Fruit fly (Drosophila melanogaster) whole organism, embryonic: ENCODE results near the gene CG32073.

Source experiments
- ATbp ChIP-seq: fragments of 200-800 bp; sonication (Bioruptor generic); optimal IDR thresholded peaks from 2 replicates; lab custom pipeline; 2017; ENCODE audit warnings: missing biosample characterization, mild to moderate bottlenecking, missing genetic modification characterization, missing genetic modification reagents
- Atf3 ChIP-seq: fragments of 200-800 bp; sonication (Bioruptor generic); optimal IDR thresholded peaks from 3 replicates; lab custom pipeline; 2016; ENCODE audit warnings: missing biosample characterization, missing genetic modification characterization
- B-H1 ChIP-seq: fragments of 200-800 bp; sonication (Bioruptor generic); IDR thresholded peaks from 3 replicates; pipeline ENCODE4 v1.3.6; 2022; ENCODE audit warnings: missing biosample characterization, missing genetic modification characterization
- C15 ChIP-seq: fragments of 200-800 bp; sonication (Bioruptor generic); IDR thresholded peaks from 3 replicates; pipeline ENCODE4 v1.3.6; 2022; ENCODE audit warnings: missing biosample characterization, missing genetic modification characterization
- CG10147 ChIP-seq: fragments of 200-800 bp; sonication (Bioruptor generic); optimal IDR thresholded peaks from 2 replicates; lab custom pipeline; 2019; ENCODE audit warnings: missing biosample characterization, mild to moderate bottlenecking, missing genetic modification characterization, moderate library complexity
- CG10209 ChIP-seq: fragments of 200-800 bp; sonication (Bioruptor generic); optimal IDR thresholded peaks from 3 replicates; lab custom pipeline; 2017; ENCODE audit warnings: missing biosample characterization, mild to moderate bottlenecking, missing genetic modification characterization, missing genetic modification reagents
- CG10267 ChIP-seq: fragments of 200-800 bp; sonication (Bioruptor generic); optimal IDR thresholded peaks from 2 replicates; lab custom pipeline; 2018; ENCODE audit warnings: missing biosample characterization, mild to moderate bottlenecking, missing genetic modification characterization, moderate library complexity
- CG10959 ChIP-seq: fragments of 200-800 bp; sonication (Bioruptor generic); IDR thresholded peaks from 2 replicates; pipeline ENCODE4 v1.3.6; 2022; ENCODE audit warnings: missing biosample characterization, missing genetic modification characterization
- CG11456 ChIP-seq: fragments of 200-800 bp; sonication (Bioruptor generic); IDR thresholded peaks from 3 replicates; pipeline ENCODE4 v1.3.6; 2022; ENCODE audit warnings: missing biosample characterization, missing genetic modification characterization
- CG12236 ChIP-seq: fragments of 200-800 bp; sonication (Bioruptor generic); optimal IDR thresholded peaks from 2 replicates; lab custom pipeline; 2016; ENCODE audit warnings: missing biosample characterization, missing genetic modification characterization
- CG14014 ChIP-seq: fragments of 200-800 bp; sonication (Bioruptor generic); IDR thresholded peaks from 2 replicates; pipeline ENCODE4 v1.3.6; 2022; ENCODE audit warnings: missing biosample characterization, missing genetic modification characterization
- CG1603 ChIP-seq: fragments of 200-800 bp; sonication (Bioruptor generic); optimal IDR thresholded peaks from 2 replicates; lab custom pipeline; 2019; ENCODE audit warnings: missing biosample characterization, mild to moderate bottlenecking, missing genetic modification characterization, moderate library complexity
- CG16813 ChIP-seq: fragments of 200-800 bp; sonication (Bioruptor generic); IDR thresholded peaks from 3 replicates; pipeline ENCODE4 v1.3.6; 2022; ENCODE audit warnings: missing biosample characterization, missing genetic modification characterization; ENCODE audit not compliant: partially characterized antibody
- CG16815 ChIP-seq: fragments of 200-800 bp; sonication (Bioruptor generic); optimal IDR thresholded peaks from 3 replicates; lab custom pipeline; 2017; ENCODE audit warnings: missing biosample characterization, mild to moderate bottlenecking, missing genetic modification characterization
- CG2875 ChIP-seq: fragments of 200-800 bp; sonication (Bioruptor generic); optimal IDR thresholded peaks from 2 replicates; lab custom pipeline; 2017; ENCODE audit warnings: missing biosample characterization, mild to moderate bottlenecking, missing genetic modification characterization, missing genetic modification reagents
- CG33557 ChIP-seq: fragments of 200-800 bp; sonication (Bioruptor generic); optimal IDR thresholded peaks from 2 replicates; lab custom pipeline; 2019; ENCODE audit warnings: missing biosample characterization, mild to moderate bottlenecking, missing genetic modification characterization, moderate library complexity
- CG34376 ChIP-seq: fragments of 200-800 bp; sonication (Bioruptor generic); optimal IDR thresholded peaks from 2 replicates; lab custom pipeline; 2018; ENCODE audit warnings: missing biosample characterization, mild to moderate bottlenecking, missing genetic modification characterization
- CG4707 ChIP-seq: fragments of 200-800 bp; sonication (Bioruptor generic); optimal IDR thresholded peaks from 2 replicates; lab custom pipeline; 2018; ENCODE audit warnings: missing biosample characterization, mild to moderate bottlenecking, missing genetic modification characterization, moderate library complexity
- CG6689 ChIP-seq: fragments of 200-800 bp; sonication (Bioruptor generic); IDR thresholded peaks from 2 replicates; pipeline ENCODE4 v1.3.6; 2022; ENCODE audit warnings: missing biosample characterization, missing genetic modification characterization
- CG7963 ChIP-seq: fragments of 200-800 bp; sonication (Bioruptor generic); IDR thresholded peaks from 3 replicates; pipeline ENCODE4 v1.3.6; 2022; ENCODE audit warnings: missing biosample characterization, missing genetic modification characterization; ENCODE audit not compliant: partially characterized antibody
- CG9609 ChIP-seq: fragments of 200-800 bp; sonication (Bioruptor generic); optimal IDR thresholded peaks from 3 replicates; lab custom pipeline; 2016; ENCODE audit warnings: missing biosample characterization, missing genetic modification characterization
- Dad ChIP-seq: fragments of 200-800 bp; sonication (Bioruptor generic); optimal IDR thresholded peaks from 3 replicates; lab custom pipeline; 2016; ENCODE audit warnings: missing biosample characterization, missing genetic modification characterization
- Dll ChIP-seq: fragments of 200-800 bp; sonication (Bioruptor generic); IDR thresholded peaks from 4 replicates; pipeline ENCODE4 v1.3.6; 2022; ENCODE audit warnings: missing biosample characterization, missing genetic modification characterization; ENCODE audit not compliant: partially characterized antibody
- Dp ChIP-seq: fragments of 200-800 bp; sonication (Bioruptor generic); optimal IDR thresholded peaks from 2 replicates; lab custom pipeline; 2018; ENCODE audit warnings: missing biosample characterization, mild to moderate bottlenecking, missing genetic modification characterization, moderate library complexity
- E2f1 ChIP-seq: fragments of 200-800 bp; sonication (Bioruptor generic); IDR thresholded peaks from 2 replicates; pipeline ENCODE4 v1.3.6; 2022; ENCODE audit warnings: missing biosample characterization, missing genetic modification characterization
- E2f2 ChIP-seq: fragments of 200-800 bp; sonication (Bioruptor generic); IDR thresholded peaks from 2 replicates; pipeline ENCODE4 v1.3.6; 2022; ENCODE audit warnings: missing biosample characterization, missing genetic modification characterization
- Ets97D ChIP-seq: fragments of 200-800 bp; sonication (Bioruptor generic); optimal IDR thresholded peaks from 3 replicates; lab custom pipeline; 2016; ENCODE audit warnings: missing biosample characterization, missing genetic modification characterization
- Gug ChIP-seq: fragments of 200-800 bp; sonication (Bioruptor generic); IDR thresholded peaks from 4 replicates; pipeline ENCODE4 v1.3.6; 2022; ENCODE audit warnings: missing biosample characterization, missing genetic modification characterization
- Lpt ChIP-seq: fragments of >200 bp; optimal IDR thresholded peaks from 2 replicates; lab custom pipeline; 2018; ENCODE audit warnings: missing biosample characterization, missing genetic modification characterization
- MTF-1 ChIP-seq: fragments of 200-800 bp; sonication (Bioruptor generic); optimal IDR thresholded peaks from 2 replicates; lab custom pipeline; 2018; ENCODE audit warnings: missing biosample characterization, mild to moderate bottlenecking, missing genetic modification characterization, borderline replicate concordance
- Med ChIP-seq: fragments of 200-800 bp; sonication (Bioruptor generic); peaks from one replicate; lab custom pipeline; 2016; ENCODE audit warnings: missing biosample characterization, missing genetic modification characterization, mild to moderate bottlenecking, inconsistent platforms, moderate library complexity
- Pdp1 ChIP-seq, 2 experiments: fragments of 200-800 bp; sonication (Bioruptor generic); optimal IDR thresholded peaks; 3 replicates each; lab custom pipeline; 2016; ENCODE audit warnings: missing biosample characterization in 2 of 2, missing genetic modification characterization in 2 of 2, mild to moderate bottlenecking in 1 of 2, moderate library complexity in 1 of 2
- Stat92E ChIP-seq, 3 experiments: fragments of >200 bp in 2 of 3; fragments of 200-800 bp in 1 of 3; sonication (Bioruptor generic) in 1 of 3; optimal IDR thresholded peaks; 2 replicates each; lab custom pipeline; 2017 to 2019; ENCODE audit warnings: missing biosample characterization in 3 of 3, missing genetic modification characterization in 3 of 3, mild to moderate bottlenecking in 1 of 3, moderate library complexity in 1 of 3
- Vsx1 ChIP-seq: fragments of 200-800 bp; sonication (Bioruptor generic); optimal IDR thresholded peaks from 2 replicates; lab custom pipeline; 2017; ENCODE audit warnings: missing biosample characterization, mild to moderate bottlenecking, missing genetic modification characterization, missing genetic modification reagents
- Xrp1 ChIP-seq: fragments of 200-800 bp; sonication (Bioruptor generic); IDR thresholded peaks from 2 replicates; pipeline ENCODE4 v1.3.6; 2022; ENCODE audit warnings: missing biosample characterization, missing genetic modification characterization
- chm ChIP-seq: fragments of 200-800 bp; sonication (Bioruptor generic); IDR thresholded peaks from 2 replicates; pipeline ENCODE4 v1.3.6; 2022; ENCODE audit warnings: missing biosample characterization, missing genetic modification characterization
- cwo ChIP-seq: fragments of 200-800 bp; sonication (Bioruptor generic); optimal IDR thresholded peaks from 3 replicates; lab custom pipeline; 2017; ENCODE audit warnings: missing biosample characterization, missing genetic modification characterization, mild to moderate bottlenecking, moderate library complexity, missing genetic modification reagents
- dimm ChIP-seq: fragments of 200-800 bp; sonication (Bioruptor generic); IDR thresholded peaks from 2 replicates; pipeline ENCODE4 v1.3.6; 2022; ENCODE audit warnings: missing biosample characterization, missing genetic modification characterization
- disco-r ChIP-seq: fragments of 200-800 bp; sonication (Bioruptor generic); optimal IDR thresholded peaks from 2 replicates; lab custom pipeline; 2016; ENCODE audit warnings: missing biosample characterization, missing genetic modification characterization
- kni ChIP-seq: fragments of 200-800 bp; sonication (Bioruptor generic); optimal IDR thresholded peaks from 3 replicates; lab custom pipeline; 2017; ENCODE audit warnings: mild to moderate bottlenecking, missing biosample characterization, missing genetic modification reagents, missing genetic modification characterization
- pros ChIP-seq: fragments of 200-800 bp; sonication (Bioruptor generic); optimal IDR thresholded peaks from 3 replicates; lab custom pipeline; 2019; ENCODE audit warnings: missing biosample characterization, mild to moderate bottlenecking, missing genetic modification characterization, moderate library complexity
- row ChIP-seq: fragments of 200-800 bp; sonication (Bioruptor generic); IDR thresholded peaks from 3 replicates; pipeline ENCODE4 v1.3.6; 2022; ENCODE audit warnings: missing biosample characterization, missing genetic modification characterization
- sens ChIP-seq: fragments of 200-800 bp; sonication (Bioruptor generic); peaks from one replicate; lab custom pipeline; 2016; ENCODE audit warnings: missing biosample characterization, missing genetic modification characterization
- stwl ChIP-seq: fragments of 200-800 bp; sonication (Bioruptor generic); optimal IDR thresholded peaks from 3 replicates; lab custom pipeline; 2018; ENCODE audit warnings: missing biosample characterization, mild to moderate bottlenecking, missing genetic modification characterization, moderate library complexity
- tll ChIP-seq, 2 experiments: fragments of 200-800 bp in 1 of 2; fragments of >200 bp in 1 of 2; sonication (Bioruptor generic) in 1 of 2; optimal IDR thresholded peaks; 2 replicates each; lab custom pipeline; 2017 to 2019; ENCODE audit warnings: missing biosample characterization in 2 of 2, missing genetic modification characterization in 2 of 2, mild to moderate bottlenecking in 1 of 2, moderate library complexity in 1 of 2
- vvl ChIP-seq: fragments of 200-800 bp; sonication (Bioruptor generic); IDR thresholded peaks from 2 replicates; pipeline ENCODE4 v1.3.6; 2022; ENCODE audit warnings: missing biosample characterization, missing genetic modification characterization
- zfh2 ChIP-seq: fragments of 200-800 bp; sonication (Bioruptor generic); optimal IDR thresholded peaks from 2 replicates; lab custom pipeline; 2016; ENCODE audit warnings: missing biosample characterization, missing genetic modification characterization

The CG32073 gene

dm6 chr3L:11155380-11155779 is 48.0 kb upstream of the CG32073 start (continued):
- TF ChIP-seq Lpt (GFP tag; lab: Kevin White, UChicago), result no peak
- TF ChIP-seq MTF-1, result no peak
- TF ChIP-seq CG10209 (GFP tag; lab: Kevin White, UChicago), result no peak
- TF ChIP-seq CG6689 (GFP tag; lab: Robert Waterston, UW), result peak; percentile 35; the same call in 1 of the 2 replicates
- peak; percentile 36; the same call in 2 of the 3 replicates for TF ChIP-seq row (GFP tag; lab: Robert Waterston, UW)
- TF ChIP-seq stwl (tag; lab: Kevin White, UChicago), result no peak
- TF ChIP-seq CG14014 (GFP tag; lab: Robert Waterston, UW), result peak; percentile 14; the same call in 1 of the 2 replicates
- TF ChIP-seq E2f2 (GFP tag; lab: Robert Waterston, UW), result peak; percentile 21; the same call in 1 of the 2 replicates
- TF ChIP-seq chm (GFP tag; lab: Robert Waterston, UW), result no peak
- TF ChIP-seq Dll (GFP tag; lab: Robert Waterston, UW), result no peak

dm6 chr3L:11150735-11151287 is 43.4 kb upstream of the CG32073 start, which contains the start of gene CG6216:
CG6216 (minus strand) TSS chr3L:11150785.
- TF ChIP-seq Dp (GFP tag; lab: Kevin White, UChicago) (no peak), ATbp (GFP tag; lab: Kevin White, UChicago) (no peak), sens (GFP tag; lab: Kevin White, UChicago) (peak; percentile 62), CG16815 (GFP tag; lab: Kevin White, UChicago) (no peak), tll (GFP tag; optimal IDR thresholded peaks at IDR 0.05; lab: Kevin White, UChicago) (no peak), MTF-1 (no peak), Vsx1 (GFP tag; lab: Kevin White, UChicago) (no peak), vvl (GFP tag; lab: Robert Waterston, UW) (peak; percentile 8; the same call in 1 of the 2 replicates), Dad (GFP tag; lab: Kevin White, UChicago) (no peak), CG4707 (peak; percentile 12), zfh2 (no peak), Stat92E (GFP tag; optimal IDR thresholded peaks at IDR 0.05; lab: Kevin White, UChicago) (peak in 1 of 3 experiments; percentile 3), CG12236 (GFP tag; lab: Kevin White, UChicago) (no peak), disco-r (GFP tag; lab: Kevin White, UChicago) (no peak), Med (GFP tag; lab: Kevin White, UChicago) (peak; percentile 45), CG2875 (GFP tag; lab: Kevin White, UChicago) (peak; percentile 38), dimm (GFP tag; lab: Robert Waterston, UW) (no peak), CG11456 (GFP tag; lab: Robert Waterston, UW) (no peak), CG9609 (GFP tag; lab: Kevin White, UChicago) (no peak), chm (GFP tag; lab: Robert Waterston, UW) (no peak), kni (GFP tag; lab: Kevin White, UChicago) (peak; percentile 73), C15 (no peak), E2f1 (GFP tag; lab: Robert Waterston, UW) (no peak), B-H1 (no peak), cwo (GFP tag; lab: Kevin White, UChicago) (peak; percentile 7), Atf3 (GFP tag; lab: Kevin White, UChicago) (no peak), CG10267 (no peak), Xrp1 (GFP tag; lab: Robert Waterston, UW) (0 out of 2 replicates have a peak, but pooled peaks have one; percentile 15), CG16813 (GFP tag; lab: Robert Waterston, UW) (no peak), Gug (GFP tag; lab: Robert Waterston, UW) (no peak), Pdp1 (GFP tag; optimal IDR thresholded peaks at IDR 0.05; lab: Kevin White, UChicago) (no peak), CG1603 (tag; lab: Kevin White, UChicago) (no peak), Ets97D (GFP tag; lab: Kevin White, UChicago) (no peak), CG10147 (GFP tag; lab: Kevin White, UChicago) (no peak), CG7963 (no peak), CG34376 (GFP tag; lab: Kevin White, UChicago) (no peak), E2f2 (GFP tag; lab: Robert Waterston, UW) (no peak), CG33557 (GFP tag; lab: Kevin White, UChicago) (peak; percentile 26), CG10959 (GFP tag; lab: Robert Waterston, UW) (no peak), pros (peak; percentile 96)
